Worm (Caenorhabditis elegans): ENCODE results near the gene fut-3.

ce11 chrII:5651426-5651825 lies 8.1 kb downstream of the fut-3 start:
- TF ChIP-seq npax-4 (tag; optimal IDR thresholded peaks at IDR 0.05) (no peak), sox-4 (tag; optimal IDR thresholded peaks at IDR 0.05) (no peak), nfya-1 (tag; optimal IDR thresholded peaks at IDR 0.05) (no peak), pag-3 (tag; optimal IDR thresholded peaks at IDR 0.05; ENCODE audit: borderline replicate concordance) (no peak), K09A11.1 (tag; optimal IDR thresholded peaks at IDR 0.05; ENCODE audit: insufficient read depth) (no peak), ttx-3 (tag; optimal IDR thresholded peaks at IDR 0.05) (no peak)

Measured in whole organism, late embryonic.